Fruit fly (Drosophila melanogaster) whole organism, embryonic: ENCODE results near the gene CG10638.

ENCODE experiments used
- Awh ChIP-seq: fragments of 200-800 bp; sonication (Bioruptor generic); IDR thresholded peaks from 2 replicates; pipeline ENCODE4, ENCODE4 v1.3.6; 2022; ENCODE audit warnings: missing biosample characterization, missing genetic modification characterization
- CG10267 ChIP-seq: fragments of 200-800 bp; sonication (Bioruptor generic); optimal IDR thresholded peaks from 2 replicates; lab custom pipeline; 2018; ENCODE audit warnings: missing biosample characterization, mild to moderate bottlenecking, missing genetic modification characterization, moderate library complexity
- CG10366 ChIP-seq: fragments of 200-800 bp; sonication (Bioruptor generic); IDR thresholded peaks from 2 replicates; pipeline ENCODE4 v1.3.6; 2022; ENCODE audit warnings: missing biosample characterization, missing genetic modification characterization
- CG11247 ChIP-seq: fragments of 200-800 bp; sonication (Bioruptor generic); IDR thresholded peaks from 2 replicates; pipeline ENCODE4 v1.3.6; 2022; ENCODE audit warnings: missing biosample characterization, missing genetic modification characterization
- CG11504 ChIP-seq: fragments of 200-800 bp; sonication (Bioruptor generic); optimal IDR thresholded peaks from 3 replicates; lab custom pipeline; 2019; ENCODE audit warnings: missing biosample characterization, mild to moderate bottlenecking, missing genetic modification characterization, moderate library complexity
- CG11695 ChIP-seq: fragments of 200-800 bp; sonication (Bioruptor generic); IDR thresholded peaks from 3 replicates; pipeline ENCODE4 v1.3.6; 2022; ENCODE audit warnings: missing biosample characterization, missing genetic modification characterization
- CG12155 ChIP-seq: fragments of 200-800 bp; sonication (Bioruptor generic); optimal IDR thresholded peaks from 3 replicates; lab custom pipeline; 2016; ENCODE audit warnings: missing biosample characterization, missing genetic modification characterization
- CG12769 ChIP-seq: fragments of 200-800 bp; sonication (Bioruptor generic); optimal IDR thresholded peaks from 2 replicates; lab custom pipeline; 2019; ENCODE audit warnings: missing biosample characterization, mild to moderate bottlenecking, missing genetic modification characterization, moderate library complexity
- CG14667 ChIP-seq: fragments of 200-800 bp; sonication (Bioruptor generic); IDR thresholded peaks from 2 replicates; pipeline ENCODE4 v1.3.6; 2022; ENCODE audit warnings: missing biosample characterization, missing genetic modification characterization
- CG14860 ChIP-seq: fragments of 200-800 bp; sonication (Bioruptor generic); IDR thresholded peaks from 3 replicates; pipeline ENCODE4 v1.3.6; 2022; ENCODE audit warnings: missing biosample characterization, missing genetic modification characterization; ENCODE audit not compliant: partially characterized antibody
- CG15479 ChIP-seq: fragments of 200-800 bp; sonication (Bioruptor generic); optimal IDR thresholded peaks from 3 replicates; lab custom pipeline; 2019; ENCODE audit warnings: missing biosample characterization, mild to moderate bottlenecking, missing genetic modification characterization, moderate library complexity
- CG1603 ChIP-seq: fragments of 200-800 bp; sonication (Bioruptor generic); optimal IDR thresholded peaks from 2 replicates; lab custom pipeline; 2019; ENCODE audit warnings: missing biosample characterization, mild to moderate bottlenecking, missing genetic modification characterization, moderate library complexity
- CG3065 ChIP-seq: fragments of 200-800 bp; sonication (Bioruptor generic); optimal IDR thresholded peaks from 2 replicates; lab custom pipeline; 2016; ENCODE audit warnings: missing biosample characterization, missing genetic modification characterization
- CG3281 ChIP-seq: fragments of 200-800 bp; sonication (Bioruptor generic); optimal IDR thresholded peaks from 3 replicates; lab custom pipeline; 2017; ENCODE audit warnings: missing biosample characterization, mild to moderate bottlenecking, missing genetic modification characterization
- CG3407 ChIP-seq: fragments of 200-800 bp; sonication (Bioruptor generic); optimal IDR thresholded peaks from 2 replicates; lab custom pipeline; 2018; ENCODE audit warnings: missing biosample characterization, mild to moderate bottlenecking, missing genetic modification characterization
- CG4404 ChIP-seq: fragments of 200-800 bp; sonication (Bioruptor generic); IDR thresholded peaks from 2 replicates; pipeline ENCODE4 v1.3.6; 2022; ENCODE audit warnings: missing biosample characterization, missing genetic modification characterization
- CG4820 ChIP-seq: fragments of 200-800 bp; sonication (Bioruptor generic); optimal IDR thresholded peaks from 3 replicates; lab custom pipeline; 2016; ENCODE audit warnings: missing biosample characterization, missing genetic modification characterization
- CG6254 ChIP-seq: fragments of 200-800 bp; sonication (Bioruptor generic); optimal IDR thresholded peaks from 3 replicates; lab custom pipeline; 2017; ENCODE audit warnings: mild to moderate bottlenecking, missing biosample characterization, missing genetic modification reagents, missing genetic modification characterization
- CG7271 ChIP-seq: fragments of 200-800 bp; sonication (Bioruptor generic); optimal IDR thresholded peaks from 2 replicates; lab custom pipeline; 2018; ENCODE audit warnings: missing biosample characterization, mild to moderate bottlenecking, missing genetic modification characterization, moderate library complexity
- CG9609 ChIP-seq: fragments of 200-800 bp; sonication (Bioruptor generic); optimal IDR thresholded peaks from 3 replicates; lab custom pipeline; 2016; ENCODE audit warnings: missing biosample characterization, missing genetic modification characterization
- CG9727 ChIP-seq: fragments of 200-800 bp; sonication (Bioruptor generic); optimal IDR thresholded peaks from 3 replicates; lab custom pipeline; 2017; ENCODE audit warnings: missing biosample characterization, mild to moderate bottlenecking, missing genetic modification characterization
- D19B ChIP-seq: fragments of 200-800 bp; sonication (Bioruptor generic); optimal IDR thresholded peaks from 2 replicates; lab custom pipeline; 2017; ENCODE audit warnings: missing biosample characterization, mild to moderate bottlenecking, missing genetic modification characterization
- Dek ChIP-seq: fragments of 200-800 bp; sonication (Bioruptor generic); optimal IDR thresholded peaks from 3 replicates; lab custom pipeline; 2019; ENCODE audit warnings: missing biosample characterization, mild to moderate bottlenecking, missing genetic modification characterization, moderate library complexity
- Fer2 ChIP-seq: fragments of 200-800 bp; sonication (Bioruptor generic); optimal IDR thresholded peaks from 2 replicates; lab custom pipeline; 2018; ENCODE audit warnings: missing biosample characterization, mild to moderate bottlenecking, missing genetic modification characterization, moderate library complexity
- MESR4 ChIP-seq: fragments of 200-800 bp; sonication (Bioruptor generic); optimal IDR thresholded peaks from 2 replicates; lab custom pipeline; 2018; ENCODE audit warnings: missing biosample characterization, mild to moderate bottlenecking, missing genetic modification characterization, moderate library complexity
- Myb ChIP-seq: fragments of 200-800 bp; sonication (Bioruptor generic); optimal IDR thresholded peaks from 2 replicates; lab custom pipeline; 2016; ENCODE audit warnings: missing biosample characterization, missing genetic modification characterization
- NC2α ChIP-seq: fragments of 200-800 bp; sonication (Bioruptor generic); optimal IDR thresholded peaks from 2 replicates; lab custom pipeline; 2016; ENCODE audit warnings: missing biosample characterization, missing genetic modification characterization
- Ravus ChIP-seq: fragments of 200-800 bp; sonication (Bioruptor generic); IDR thresholded peaks from 2 replicates; pipeline ENCODE4 v1.3.6; 2022; ENCODE audit warnings: missing biosample characterization, missing genetic modification characterization
- Trl ChIP-seq, 3 experiments: fragments of >200 bp in 2 of 3; fragments of 200-800 bp in 1 of 3; sonication (Bioruptor generic) in 1 of 3; optimal IDR thresholded peaks; 2 replicates in 1 of 3; 3 replicates in 2 of 3; lab custom pipeline; 2016 to 2017; ENCODE audit warnings: missing biosample characterization in 1 of 3, missing genetic modification characterization in 1 of 3
- Vsx1 ChIP-seq: fragments of 200-800 bp; sonication (Bioruptor generic); optimal IDR thresholded peaks from 2 replicates; lab custom pipeline; 2017; ENCODE audit warnings: missing biosample characterization, mild to moderate bottlenecking, missing genetic modification characterization, missing genetic modification reagents
- ara ChIP-seq: fragments of 200-800 bp; sonication (Bioruptor generic); IDR thresholded peaks from 2 replicates; pipeline ENCODE4 v1.3.6; 2022; ENCODE audit warnings: missing biosample characterization, missing genetic modification characterization
- ase ChIP-seq: fragments of 200-800 bp; sonication (Bioruptor generic); IDR thresholded peaks from 3 replicates; pipeline ENCODE4 v1.3.6; 2022; ENCODE audit warnings: missing biosample characterization, missing genetic modification characterization
- chm ChIP-seq: fragments of 200-800 bp; sonication (Bioruptor generic); IDR thresholded peaks from 2 replicates; pipeline ENCODE4 v1.3.6; 2022; ENCODE audit warnings: missing biosample characterization, missing genetic modification characterization
- dimm ChIP-seq: fragments of 200-800 bp; sonication (Bioruptor generic); IDR thresholded peaks from 2 replicates; pipeline ENCODE4 v1.3.6; 2022; ENCODE audit warnings: missing biosample characterization, missing genetic modification characterization
- fru ChIP-seq: fragments of >200 bp; optimal IDR thresholded peaks from 2 replicates; lab custom pipeline; 2017
- gsb ChIP-seq: fragments of 200-800 bp; sonication (Bioruptor generic); IDR thresholded peaks from 2 replicates; pipeline ENCODE4 v1.3.6; 2022; ENCODE audit warnings: missing biosample characterization, missing genetic modification characterization
- gsb-n ChIP-seq: fragments of 200-800 bp; sonication (Bioruptor generic); optimal IDR thresholded peaks from 3 replicates; lab custom pipeline; 2018; ENCODE audit warnings: missing biosample characterization, mild to moderate bottlenecking, missing genetic modification characterization
- hb ChIP-seq: fragments of 200-800 bp; sonication (Bioruptor generic); IDR thresholded peaks from 3 replicates; pipeline ENCODE4 v1.3.6; 2022; ENCODE audit warnings: missing biosample characterization, missing genetic modification characterization; ENCODE audit not compliant: partially characterized antibody
- ken ChIP-seq: fragments of 200-800 bp; sonication (Bioruptor generic); IDR thresholded peaks from 3 replicates; pipeline ENCODE4 v1.3.6; 2022; ENCODE audit warnings: missing biosample characterization, missing genetic modification characterization
- nerfin-2 ChIP-seq: fragments of 200-800 bp; sonication (Bioruptor generic); IDR thresholded peaks from 2 replicates; pipeline ENCODE4 v1.3.6; 2022; ENCODE audit warnings: missing biosample characterization, missing genetic modification characterization; ENCODE audit not compliant: partially characterized antibody
- phol ChIP-seq: fragments of 200-800 bp; sonication (Bioruptor generic); optimal IDR thresholded peaks from 3 replicates; lab custom pipeline; 2018; ENCODE audit warnings: missing biosample characterization, mild to moderate bottlenecking, missing genetic modification characterization, moderate library complexity
- sc ChIP-seq, 3 experiments: fragments of >200 bp in 2 of 3; fragments of 200-800 bp in 1 of 3; sonication (Bioruptor generic) in 1 of 3; optimal IDR thresholded peaks; 2 replicates in 2 of 3; 3 replicates in 1 of 3; lab custom pipeline; 2017; ENCODE audit warnings: mild to moderate bottlenecking in 1 of 3, missing biosample characterization in 1 of 3, missing genetic modification characterization in 1 of 3, missing genetic modification reagents in 1 of 3
- slbo ChIP-seq: fragments of 200-800 bp; sonication (Bioruptor generic); IDR thresholded peaks from 2 replicates; pipeline ENCODE4 v1.3.6; 2022; ENCODE audit warnings: missing biosample characterization, missing genetic modification characterization
- sna ChIP-seq: fragments of 200-800 bp; sonication (Bioruptor generic); IDR thresholded peaks from 2 replicates; pipeline ENCODE4 v1.3.6; 2022; ENCODE audit warnings: missing biosample characterization, missing genetic modification characterization; ENCODE audit not compliant: partially characterized antibody
- tna ChIP-seq: fragments of 200-800 bp; sonication (Bioruptor generic); IDR thresholded peaks from 2 replicates; pipeline ENCODE4 v1.3.6; 2022; ENCODE audit warnings: missing biosample characterization, missing genetic modification characterization; ENCODE audit not compliant: partially characterized antibody
- trem ChIP-seq: fragments of 200-800 bp; optimal IDR thresholded peaks from 3 replicates; lab custom pipeline; 2019; ENCODE audit warnings: missing biosample characterization, mild to moderate bottlenecking, missing genetic modification characterization, moderate library complexity
- tup ChIP-seq: fragments of 200-800 bp; sonication (Bioruptor generic); optimal IDR thresholded peaks from 2 replicates; lab custom pipeline; 2016; ENCODE audit warnings: missing biosample characterization, mild to moderate bottlenecking, missing genetic modification characterization, moderate library complexity
- zf30C ChIP-seq: fragments of 200-800 bp; sonication (Bioruptor generic); optimal IDR thresholded peaks from 3 replicates; lab custom pipeline; 2018; ENCODE audit warnings: missing biosample characterization, mild to moderate bottlenecking, missing genetic modification characterization

The CG10638 gene

DNA sequence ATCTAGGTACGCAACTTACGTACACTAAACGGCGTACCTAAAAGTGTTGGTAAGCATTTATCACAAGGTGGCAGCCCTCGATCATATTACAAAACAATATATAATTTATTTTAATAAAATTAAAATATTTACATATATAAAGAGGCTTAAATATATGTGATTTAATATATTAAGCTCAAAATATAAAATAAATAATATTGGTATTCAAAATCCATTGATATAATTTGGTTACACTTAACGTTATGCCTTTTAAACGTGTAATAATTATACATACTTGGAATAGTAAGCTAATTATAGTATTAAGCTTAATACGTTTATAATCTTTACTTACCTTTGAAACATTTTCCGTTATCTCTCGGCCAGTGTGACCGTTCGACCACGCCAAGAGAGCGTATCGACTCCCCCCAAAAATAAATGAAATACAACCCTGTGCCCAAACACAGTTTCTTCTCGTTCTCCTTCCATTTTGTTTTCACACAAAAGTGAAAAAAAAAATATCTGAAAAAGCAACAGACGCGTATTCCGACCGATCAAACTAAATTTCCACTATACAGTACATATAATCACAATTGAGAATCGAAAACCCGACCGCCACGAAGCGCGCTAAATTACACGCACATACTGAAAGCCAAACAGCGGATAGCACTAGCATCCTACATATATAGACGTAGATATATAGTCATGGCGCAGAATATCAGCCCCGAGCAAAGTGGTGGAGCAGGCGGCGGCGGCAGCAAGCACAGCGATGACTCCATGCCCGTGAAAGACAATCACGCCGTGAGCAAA, 2.9 kb upstream of the CG10638 start, which contains the start of the genes CG10646 and vih (continued):
- TF ChIP-seq Myb (GFP tag; lab: Kevin White, UChicago) (peak; percentile 90), CG9609 (GFP tag; lab: Kevin White, UChicago) (no peak), gsb (GFP tag; lab: Robert Waterston, UW) (no peak), CG9727 (GFP tag; lab: Kevin White, UChicago) (peak; percentile 55), CG4820 (GFP tag; lab: Kevin White, UChicago) (peak; percentile 42), CG3407 (GFP tag; lab: Kevin White, UChicago) (no peak), hb (GFP tag; lab: Robert Waterston, UW) (no peak), CG3065 (GFP tag; lab: Kevin White, UChicago) (no peak), Awh (no peak), CG14860 (no peak), CG1603 (tag; lab: Kevin White, UChicago) (peak; percentile 71), dimm (GFP tag; lab: Robert Waterston, UW) (no peak), phol (tag; lab: Kevin White, UChicago) (peak; percentile 90), MESR4 (GFP tag; lab: Kevin White, UChicago) (peak; percentile 96), slbo (peak; percentile 60), zf30C (GFP tag; lab: Kevin White, UChicago) (peak; percentile 2), CG11504 (no peak), D19B (no peak), Trl (optimal IDR thresholded peaks at IDR 0.05; lab: Kevin White, UChicago) (no peak), Trl (GFP tag; optimal IDR thresholded peaks at IDR 0.05; lab: Kevin White, UChicago) (peak; percentile 15), NC2α (GFP tag; lab: Kevin White, UChicago) (no peak), Fer2 (tag; lab: Kevin White, UChicago) (peak; percentile 28), sc (optimal IDR thresholded peaks at IDR 0.05; lab: Kevin White, UChicago) (no peak), sc (GFP tag; optimal IDR thresholded peaks at IDR 0.05; lab: Kevin White, UChicago) (no peak), sna (GFP tag; lab: Robert Waterston, UW) (no peak), ase (GFP tag; lab: Robert Waterston, UW) (no peak), nerfin-2 (no peak), trem (peak; percentile 96), CG11695 (GFP tag; lab: Robert Waterston, UW) (no peak), CG10267 (tag; lab: Kevin White, UChicago) (peak; percentile 91), Vsx1 (GFP tag; lab: Kevin White, UChicago) (peak; percentile 74), tna (GFP tag; lab: Robert Waterston, UW) (no peak), CG12769 (no peak), CG12155 (GFP tag; lab: Kevin White, UChicago) (peak; percentile 63), CG11247 (no peak), CG15479 (no peak), ara (no peak), CG14667 (GFP tag; lab: Robert Waterston, UW) (no peak), CG4404 (GFP tag; lab: Robert Waterston, UW) (no peak), ken (GFP tag; lab: Robert Waterston, UW) (no peak; the same call in 2 of the 3 replicates), chm (GFP tag; lab: Robert Waterston, UW) (no peak), tup (GFP tag; lab: Kevin White, UChicago) (peak; percentile 7), CG10366 (GFP tag; lab: Robert Waterston, UW) (no peak), gsb-n (peak; percentile 37), Ravus (GFP tag; lab: Robert Waterston, UW) (no peak), CG3281 (GFP tag; lab: Kevin White, UChicago) (peak; percentile 48), Dek (tag; lab: Kevin White, UChicago) (peak; percentile 56), CG6254 (GFP tag; lab: Kevin White, UChicago) (no peak), fru (lab: Kevin White, UChicago) (no peak), CG7271 (tag; lab: Kevin White, UChicago) (peak; percentile 51)
